Worm (Caenorhabditis elegans) whole organism, L4/young adult: ENCODE results near the gene F13A7.12.

Experiments
- dao-5 ChIP-seq: sonication (generic microtip); optimal IDR thresholded peaks from 2 replicates; lab custom pipeline; 2016; ENCODE audit warnings: missing genotype, missing genetic modification characterization, moderate library complexity, missing compliant biosample characterization
- him-1 ChIP-seq: sonication (generic microtip); optimal IDR thresholded peaks from 2 replicates; lab custom pipeline; 2016; ENCODE audit warnings: missing genotype, missing genetic modification reagents, missing genetic modification characterization, missing compliant biosample characterization

ce11 chrV:16382949-16383348 lies 12.9 kb upstream of the F13A7.12 start:
- TF ChIP-seq him-1 (tag; lab: Kevin White, UChicago) (no peak), dao-5 (tag; lab: Kevin White, UChicago) (no peak)
